Fruit fly (Drosophila melanogaster) whole organism: Measurements from ENCODE around the gene alphaTub84B.
A peak's percentile ranks its signal among the peaks of the same experiment; 100 is the strongest.

ENCODE experiments used
- CG8478 ChIP-seq: fragments of >200 bp; optimal IDR thresholded peaks from 2 replicates; lab custom pipeline; 2018; ENCODE audit warnings: inconsistent platforms
- Dll ChIP-seq: fragments of >200 bp; optimal IDR thresholded peaks from 2 replicates; lab custom pipeline; 2017
- EcR ChIP-seq, 2 experiments: fragments of >200 bp; optimal IDR thresholded peaks; 2 replicates each; lab custom pipeline; 2017; ENCODE audit warnings: missing biosample characterization in 2 of 2, missing genetic modification characterization in 2 of 2, missing genetic modification reagents in 2 of 2
- pan ChIP-seq: fragments of >200 bp; optimal IDR thresholded peaks from 2 replicates; lab custom pipeline; 2017
- psq ChIP-seq: fragments of >200 bp; optimal IDR thresholded peaks from 2 replicates; lab custom pipeline; 2017

DNA sequence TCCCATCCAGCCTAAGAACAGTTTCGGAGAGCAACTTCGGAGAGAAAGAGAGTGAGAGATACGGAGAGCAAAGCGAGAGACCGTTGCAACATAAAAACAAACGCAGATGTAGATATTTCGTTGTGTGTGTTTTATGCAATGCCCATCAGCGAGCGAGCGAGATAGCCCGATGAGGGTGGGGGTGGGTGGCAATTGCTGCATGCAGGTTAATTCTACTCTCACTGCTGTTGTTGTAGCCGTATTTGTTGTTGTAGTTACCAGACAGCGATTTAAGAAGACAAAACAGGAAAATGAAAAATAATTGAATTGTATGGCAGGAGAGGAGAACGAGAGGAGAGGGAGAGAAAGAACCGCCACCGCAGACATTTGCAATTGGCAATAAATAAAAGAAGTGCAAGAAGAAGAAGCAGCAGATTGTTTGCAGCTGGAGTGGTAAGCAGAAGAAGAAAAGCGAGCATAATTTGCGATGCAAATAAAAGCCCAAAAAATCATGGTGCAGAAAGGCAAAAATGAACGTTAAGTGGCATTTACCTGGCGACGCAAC lies 23.4 kb downstream of the alphaTub84B start:
- no peak for TF ChIP-seq psq (lab: Kevin White, UChicago)
- TF ChIP-seq Dll, result no peak
- no peak for TF ChIP-seq CG8478 (lab: Kevin White, UChicago)
- TF ChIP-seq pan (lab: Kevin White, UChicago), result no peak
- TF ChIP-seq EcR (GFP tag; optimal IDR thresholded peaks at IDR 0.05; lab: Kevin White, UChicago), result peak in 1 of 2 experiments; percentile 59
